Fruit fly (Drosophila melanogaster) whole organism, wandering third instar larva: ENCODE data around the gene CG42637.

Source experiments
- Abd-B ChIP-seq: fragments of >200 bp; optimal IDR thresholded peaks from 2 replicates; lab custom pipeline; 2017; ENCODE audit warnings: missing biosample characterization, missing genetic modification characterization
- CG32264 ChIP-seq: fragments of 200-800 bp; sonication (Bioruptor generic); optimal IDR thresholded peaks from 2 replicates; lab custom pipeline; 2016; ENCODE audit warnings: missing biosample characterization, missing genetic modification characterization
- CG9705 ChIP-seq: fragments of 200-800 bp; sonication (Bioruptor generic); optimal IDR thresholded peaks from 2 replicates; lab custom pipeline; 2018; ENCODE audit warnings: missing biosample characterization, mild to moderate bottlenecking, missing genetic modification characterization
- CrebA ChIP-seq: fragments of 200-800 bp; sonication (Bioruptor generic); optimal IDR thresholded peaks from 2 replicates; lab custom pipeline; 2016; ENCODE audit warnings: missing biosample characterization, mild to moderate bottlenecking, missing genetic modification characterization, borderline replicate concordance
- Dfd ChIP-seq: fragments of >200 bp; optimal IDR thresholded peaks from 2 replicates; lab custom pipeline; 2017; ENCODE audit warnings: missing biosample characterization, missing genetic modification characterization
- Dif ChIP-seq: fragments of 200-275, 200-300 bp; sonication (Bioruptor generic); optimal IDR thresholded peaks from 2 replicates; lab custom pipeline; 2018; ENCODE audit warnings: missing biosample characterization, missing genetic modification characterization; ENCODE audit not compliant: partially characterized antibody
- GATAd ChIP-seq: sonication (Bioruptor generic); optimal IDR thresholded peaks from 2 replicates; lab custom pipeline; 2016; ENCODE audit warnings: missing biosample characterization, missing genetic modification characterization
- HLH106 ChIP-seq: fragments of 200-800 bp; optimal IDR thresholded peaks from 3 replicates; lab custom pipeline; 2019; ENCODE audit warnings: missing biosample characterization, mild to moderate bottlenecking, missing genetic modification characterization, moderate library complexity
- Hnf4 ChIP-seq: fragments of 200-800 bp; sonication (Bioruptor generic); optimal IDR thresholded peaks from 2 replicates; lab custom pipeline; 2016; ENCODE audit warnings: missing biosample characterization, mild to moderate bottlenecking, missing genetic modification characterization
- Hr78 ChIP-seq: fragments of >200 bp; optimal IDR thresholded peaks from 2 replicates; lab custom pipeline; 2017; ENCODE audit warnings: missing biosample characterization, missing genetic modification characterization
- Hr83 ChIP-seq: fragments of 200-300 bp; sonication (Bioruptor generic); optimal IDR thresholded peaks from 2 replicates; lab custom pipeline; 2016; ENCODE audit warnings: missing biosample characterization, mild to moderate bottlenecking, missing genetic modification characterization, moderate library complexity; ENCODE audit not compliant: poor library complexity, severe bottlenecking
- Jra ChIP-seq: sonication (Bioruptor generic); optimal IDR thresholded peaks from 2 replicates; lab custom pipeline; 2016; ENCODE audit warnings: missing biosample characterization, missing genetic modification characterization
- Mio ChIP-seq: sonication (Bioruptor generic); optimal IDR thresholded peaks from 2 replicates; lab custom pipeline; 2016; ENCODE audit warnings: missing biosample characterization, missing genetic modification characterization
- Myc ChIP-seq: fragments of >200 bp; optimal IDR thresholded peaks from 2 replicates; lab custom pipeline; 2017
- N ChIP-seq: fragments of >200 bp; optimal IDR thresholded peaks from 2 replicates; lab custom pipeline; 2018; ENCODE audit warnings: missing biosample characterization, missing external identifiers, missing genetic modification characterization
- OdsH ChIP-seq: fragments of 200-800 bp; sonication (Bioruptor generic); optimal IDR thresholded peaks from 2 replicates; lab custom pipeline; 2016; ENCODE audit warnings: missing biosample characterization, mild to moderate bottlenecking, missing genetic modification characterization
- Rel ChIP-seq, 2 experiments: fragments of 200-800 bp; sonication (Bioruptor generic) in 1 of 2; optimal IDR thresholded peaks; 2 replicates in 1 of 2; 3 replicates in 1 of 2; lab custom pipeline; 2016 to 2019; ENCODE audit warnings: mild to moderate bottlenecking in 2 of 2, missing biosample characterization in 2 of 2, missing genetic modification characterization in 2 of 2, moderate library complexity in 1 of 2
- Sp1 ChIP-seq: fragments of 200-800 bp; sonication (Bioruptor generic); optimal IDR thresholded peaks from 3 replicates; lab custom pipeline; 2019; ENCODE audit warnings: missing biosample characterization, mild to moderate bottlenecking, missing genetic modification characterization, moderate library complexity
- Vsx2 ChIP-seq: fragments of 200-300, 225-300 bp; sonication (Bioruptor generic); optimal IDR thresholded peaks from 2 replicates; lab custom pipeline; 2018; ENCODE audit warnings: missing biosample characterization, missing genetic modification characterization; ENCODE audit not compliant: partially characterized antibody
- br ChIP-seq: fragments of 200-800 bp; sonication (Bioruptor generic); optimal IDR thresholded peaks from 2 replicates; lab custom pipeline; 2016; ENCODE audit warnings: missing biosample characterization, missing genetic modification characterization
- brk ChIP-seq: fragments of 200-800 bp; sonication (Bioruptor generic); optimal IDR thresholded peaks from 2 replicates; lab custom pipeline; 2016; ENCODE audit warnings: missing biosample characterization, mild to moderate bottlenecking, missing genetic modification characterization
- dl ChIP-seq, 2 experiments: fragments of 175-275, 200-275 bp in 1 of 2; fragments of 200-275 bp in 1 of 2; sonication (Bioruptor generic); optimal IDR thresholded peaks; lab custom pipeline; 2018; ENCODE audit warnings: mild to moderate bottlenecking in 2 of 2, missing biosample characterization in 2 of 2, missing genetic modification characterization in 2 of 2, moderate library complexity in 2 of 2; ENCODE audit not compliant: partially characterized antibody in 2 of 2, insufficient read depth in 1 of 2
- dmrt93B ChIP-seq: fragments of 200-800 bp; sonication (Bioruptor generic); optimal IDR thresholded peaks from 2 replicates; lab custom pipeline; 2018; ENCODE audit warnings: missing biosample characterization, mild to moderate bottlenecking, missing genetic modification characterization
- dsf ChIP-seq: sonication (Bioruptor generic); optimal IDR thresholded peaks from 2 replicates; lab custom pipeline; 2016; ENCODE audit warnings: missing biosample characterization, missing genetic modification characterization, borderline replicate concordance
- ey ChIP-seq: fragments of 200-800 bp; sonication (Bioruptor generic); optimal IDR thresholded peaks from 2 replicates; lab custom pipeline; 2016; ENCODE audit warnings: missing biosample characterization, missing genetic modification characterization
- foxo ChIP-seq, 2 experiments: fragments of 200-800 bp; sonication (Bioruptor generic); optimal IDR thresholded peaks; 2 replicates in 1 of 2; 3 replicates in 1 of 2; lab custom pipeline; 2016 to 2017; ENCODE audit warnings: missing biosample characterization in 2 of 2, missing genetic modification characterization in 2 of 2
- fru ChIP-seq: fragments of 200-800 bp; sonication (Bioruptor generic); optimal IDR thresholded peaks from 3 replicates; lab custom pipeline; 2016; ENCODE audit warnings: missing biosample characterization, mild to moderate bottlenecking, missing genetic modification characterization
- h ChIP-seq: fragments of 200-800 bp; sonication (Bioruptor generic); optimal IDR thresholded peaks from 3 replicates; lab custom pipeline; 2016; ENCODE audit warnings: missing biosample characterization, mild to moderate bottlenecking, missing genetic modification characterization
- jim ChIP-seq: fragments of 175-275, 200-325 bp; sonication (Bioruptor generic); optimal IDR thresholded peaks from 2 replicates; lab custom pipeline; 2016; ENCODE audit warnings: missing biosample characterization, mild to moderate bottlenecking, missing genetic modification characterization
- lola ChIP-seq: fragments of >200 bp; optimal IDR thresholded peaks from 2 replicates; lab custom pipeline; 2017; ENCODE audit warnings: missing biosample characterization, missing genetic modification characterization
- pan ChIP-seq: fragments of >200 bp; optimal IDR thresholded peaks from 2 replicates; lab custom pipeline; 2017
- psq ChIP-seq: fragments of 200-800 bp; sonication (Bioruptor generic); optimal IDR thresholded peaks from 3 replicates; lab custom pipeline; 2017; ENCODE audit warnings: missing biosample characterization, mild to moderate bottlenecking, missing genetic modification characterization, moderate library complexity
- rgr ChIP-seq: fragments of 200-800 bp; sonication (Bioruptor generic); optimal IDR thresholded peaks from 3 replicates; lab custom pipeline; 2016; ENCODE audit warnings: missing biosample characterization, mild to moderate bottlenecking, missing genetic modification characterization
- sage ChIP-seq: fragments of 200-800 bp; sonication (Bioruptor generic); optimal IDR thresholded peaks from 2 replicates; lab custom pipeline; 2016; ENCODE audit warnings: missing biosample characterization, mild to moderate bottlenecking, missing genetic modification characterization
- sv ChIP-seq: fragments of 200-800 bp; sonication (Bioruptor generic); optimal IDR thresholded peaks from 3 replicates; lab custom pipeline; 2016; ENCODE audit warnings: missing biosample characterization, missing genetic modification characterization
- tai ChIP-seq: sonication (Bioruptor generic); optimal IDR thresholded peaks from 2 replicates; lab custom pipeline; 2016; ENCODE audit warnings: missing biosample characterization, missing genetic modification characterization
- usp ChIP-seq: fragments of >200 bp; optimal IDR thresholded peaks from 2 replicates; lab custom pipeline; 2017; ENCODE audit warnings: missing biosample characterization, missing genetic modification characterization
- woc ChIP-seq: sonication (Bioruptor generic); optimal IDR thresholded peaks from 2 replicates; lab custom pipeline; 2016; ENCODE audit warnings: missing biosample characterization, mild to moderate bottlenecking, missing genetic modification characterization

The CG42637 gene

DNA sequence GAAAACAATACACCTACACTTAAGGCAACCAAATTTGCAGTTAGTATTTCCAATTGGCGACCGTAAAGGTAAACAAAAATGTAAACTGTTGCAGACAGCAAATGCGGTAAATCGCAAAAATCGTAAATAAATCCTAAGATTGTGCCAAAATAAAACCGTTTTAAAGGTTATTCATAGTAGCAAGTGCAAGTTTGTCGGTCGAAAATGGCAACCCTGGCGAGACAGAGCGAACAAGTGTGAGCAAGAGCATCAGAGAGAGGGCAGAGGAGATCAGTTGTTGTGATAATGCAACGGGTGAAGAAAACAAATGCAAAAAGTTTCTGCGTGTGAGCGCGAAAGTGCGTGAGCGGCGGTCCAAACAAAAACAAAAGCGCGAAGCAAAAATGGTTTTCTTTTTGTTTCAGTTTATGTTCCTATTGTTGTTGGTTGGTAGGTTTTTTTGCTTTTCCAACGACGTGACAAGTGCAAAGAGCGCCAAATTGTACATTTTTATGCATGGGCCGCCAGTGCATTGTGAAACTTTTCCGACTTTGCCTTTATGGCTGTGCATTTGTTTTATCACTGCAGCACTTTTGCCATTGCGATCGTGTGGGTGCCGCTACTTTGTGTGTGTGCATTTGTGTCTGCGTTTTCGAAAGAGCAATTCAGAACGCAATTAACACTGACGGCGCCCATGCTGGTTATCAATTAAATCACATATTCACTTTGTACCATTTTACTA lies 492 bp downstream of the CG42637 start:
- TF ChIP-seq Rel (GFP tag; optimal IDR thresholded peaks at IDR 0.05; lab: Kevin White, UChicago) (no peak), Rel (tag; optimal IDR thresholded peaks at IDR 0.05; lab: Kevin White, UChicago) (no peak), pan (lab: Kevin White, UChicago) (no peak), foxo (GFP tag; optimal IDR thresholded peaks at IDR 0.05; lab: Kevin White, UChicago) (no peak), Dfd (GFP tag; lab: Kevin White, UChicago) (no peak), Hr78 (no peak), Abd-B (no peak), jim (GFP tag; lab: Kevin White, UChicago) (no peak), rgr (GFP tag; lab: Kevin White, UChicago) (no peak), dl (GFP tag; optimal IDR thresholded peaks at IDR 0.05; lab: Kevin White, UChicago; ENCODE audit: insufficient read depth in 1 of 2, partially characterized antibody in 2 of 2) (no peak), Sp1 (no peak), sv (GFP tag; lab: Kevin White, UChicago) (no peak), Mio (GFP tag; lab: Kevin White, UChicago) (no peak), CrebA (GFP tag; lab: Kevin White, UChicago) (no peak), fru (GFP tag; lab: Kevin White, UChicago) (no peak), Dif (GFP tag; lab: Kevin White, UChicago) (no peak), dsf (GFP tag; lab: Kevin White, UChicago) (no peak), psq (no peak)

DNA sequence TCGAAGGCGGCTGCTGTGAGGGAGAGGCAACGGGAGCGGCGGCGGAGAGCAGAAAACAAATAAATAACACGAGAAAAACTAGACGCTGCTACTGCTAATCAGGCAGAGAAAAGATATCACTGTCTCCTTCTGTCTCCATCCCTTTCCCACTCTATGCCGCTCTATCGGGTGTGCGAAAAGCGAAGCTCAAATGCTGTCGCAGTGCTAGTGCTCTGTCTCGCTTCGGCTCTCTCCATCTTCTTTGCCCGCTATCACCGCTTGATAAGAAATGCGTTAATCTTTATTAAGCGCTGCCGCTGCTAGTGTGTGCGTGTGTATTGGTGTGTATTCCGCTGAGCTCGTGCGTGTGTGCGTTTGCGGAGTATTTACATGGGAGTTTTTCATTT lies 1.7 kb downstream of the CG42637 start:
- TF ChIP-seq N: peak; percentile 15
- TF ChIP-seq fru (GFP tag; lab: Kevin White, UChicago): no peak
- TF ChIP-seq Dif (GFP tag; lab: Kevin White, UChicago): peak; percentile 1

DNA sequence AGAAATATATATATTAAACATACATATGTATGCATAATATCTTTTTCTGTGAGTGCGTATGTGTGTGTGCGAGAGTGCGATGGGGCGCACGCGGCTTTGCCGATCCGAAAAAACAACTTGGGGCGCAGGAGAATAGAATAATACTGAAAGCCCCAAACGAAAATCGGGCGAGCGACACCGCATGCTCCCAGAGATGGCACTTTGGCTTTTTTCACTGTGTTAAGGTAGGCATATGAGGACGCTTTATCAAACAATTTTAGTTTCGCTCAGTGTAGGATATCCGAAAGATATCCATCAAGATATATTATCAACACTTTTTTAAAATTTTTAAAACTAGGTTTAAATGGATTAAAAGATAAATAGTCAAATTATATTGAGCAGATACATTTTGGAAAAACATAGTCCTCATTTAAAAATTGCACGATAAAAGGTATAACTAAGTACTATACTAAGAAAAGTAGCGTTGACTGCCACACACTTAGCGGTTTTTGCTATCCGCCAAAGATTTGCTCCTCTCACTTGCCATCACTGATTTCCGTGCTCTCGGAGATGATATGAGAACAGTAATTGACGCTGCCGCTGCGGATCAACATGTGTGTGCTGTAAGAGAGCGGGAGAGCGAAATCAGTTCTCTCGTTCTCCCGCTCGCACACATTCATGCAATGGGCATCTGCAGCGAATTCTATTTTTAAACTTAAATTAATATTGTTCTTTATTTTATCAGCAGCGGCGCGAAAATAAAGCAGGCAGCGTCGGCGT lies 2.3 kb downstream of the CG42637 start:
- TF ChIP-seq Rel (GFP tag; optimal IDR thresholded peaks at IDR 0.05; lab: Kevin White, UChicago) (peak; percentile 57), Rel (tag; optimal IDR thresholded peaks at IDR 0.05; lab: Kevin White, UChicago) (peak; percentile 0), CrebA (GFP tag; lab: Kevin White, UChicago) (peak; percentile 21), h (peak; percentile 73), HLH106 (tag; lab: Kevin White, UChicago) (peak; percentile 91), Vsx2 (no peak), OdsH (GFP tag; lab: Kevin White, UChicago) (peak; percentile 63), dmrt93B (GFP tag; lab: Kevin White, UChicago) (peak; percentile 49), foxo (GFP tag; optimal IDR thresholded peaks at IDR 0.05; lab: Kevin White, UChicago) (peak in 1 of 2 experiments; percentile 80), Sp1 (peak; percentile 77), CG32264 (no peak), psq (peak; percentile 71), brk (no peak), woc (GFP tag; lab: Kevin White, UChicago) (peak; percentile 97), Hnf4 (GFP tag; lab: Kevin White, UChicago) (peak; percentile 24), Hr78 (no peak), Hr83 (GFP tag; lab: Kevin White, UChicago) (peak; percentile 46), CG9705 (GFP tag; lab: Kevin White, UChicago) (peak; percentile 55), Mio (GFP tag; lab: Kevin White, UChicago) (no peak), Abd-B (no peak), Dif (GFP tag; lab: Kevin White, UChicago) (peak; percentile 95), pan (lab: Kevin White, UChicago) (no peak), sv (GFP tag; lab: Kevin White, UChicago) (peak; percentile 49), fru (GFP tag; lab: Kevin White, UChicago) (peak; percentile 83), usp (GFP tag; lab: Kevin White, UChicago) (no peak), br (GFP tag; lab: Kevin White, UChicago) (peak; percentile 64), sage (peak; percentile 61), ey (GFP tag; lab: Kevin White, UChicago) (peak; percentile 73), N (no peak), dl (GFP tag; optimal IDR thresholded peaks at IDR 0.05; lab: Kevin White, UChicago; ENCODE audit: insufficient read depth in 1 of 2, partially characterized antibody in 2 of 2) (peak; percentile 92 to 93), dsf (GFP tag; lab: Kevin White, UChicago) (no peak), jim (GFP tag; lab: Kevin White, UChicago) (no peak), Myc (peak; percentile 100), lola (GFP tag; lab: Kevin White, UChicago) (no peak), GATAd (GFP tag; lab: Kevin White, UChicago) (no peak), Dfd (GFP tag; lab: Kevin White, UChicago) (no peak), tai (no peak), Jra (GFP tag; lab: Kevin White, UChicago) (peak; percentile 1), rgr (GFP tag; lab: Kevin White, UChicago) (peak; percentile 72)
